Worm (Caenorhabditis elegans): ENCODE results near the gene fbxb-26.
"Not testable (repeated sequence)": the region's sequence is repeated elsewhere in the genome, so short reads cannot be mapped to it uniquely, and the experiment has no call there.

Gene fbxb-26

DNA sequence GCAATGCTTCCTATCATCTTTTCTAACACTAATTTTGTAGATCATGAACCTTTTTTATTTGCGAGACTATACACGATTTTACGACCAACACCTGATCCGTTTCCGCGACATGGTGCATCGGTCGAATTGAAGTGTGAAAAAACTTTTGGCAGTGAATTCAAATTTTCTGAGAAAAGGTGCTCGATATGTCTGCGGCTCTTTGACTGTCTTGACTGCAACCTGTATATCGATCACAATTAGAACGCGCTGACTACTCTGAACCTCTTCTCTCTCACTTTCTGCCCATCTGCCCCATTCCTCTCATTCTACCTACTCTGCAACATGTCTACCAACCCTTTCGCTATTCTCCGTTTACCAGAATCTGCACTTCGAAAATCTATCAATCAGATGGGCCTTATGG is at the start of gene fbxb-26:
Gene fbxb-26 (plus strand): TSS at position 301 of the 400 bp plus-strand sequence.
- TF ChIP-seq fos-1 (tag; optimal IDR thresholded peaks at IDR 0.05) (no peak), unc-130 (GFP tag; optimal IDR thresholded peaks at IDR 0.05) (no peak), dmd-8 (GFP tag; IDR thresholded peaks at IDR 0.05) (no peak), dpl-1 (GFP tag; optimal IDR thresholded peaks at IDR 0.05) (no peak), nhr-111 (GFP tag; optimal IDR thresholded peaks at IDR 0.05) (no peak), hlh-30 (tag; optimal IDR thresholded peaks at IDR 0.05; ENCODE audit: insufficient read depth) (no peak), mxl-2 (GFP tag; conservative IDR thresholded peaks at IDR 0.05) (no peak), dve-1 (tag; optimal IDR thresholded peaks at IDR 0.05; ENCODE audit: insufficient read depth) (no peak), lir-3 (tag; optimal IDR thresholded peaks at IDR 0.05) (no peak), zfp-2 (tag; optimal IDR thresholded peaks at IDR 0.05) (no peak), egl-27 (tag; optimal IDR thresholded peaks at IDR 0.05) (no peak), lin-1 (GFP tag; IDR thresholded peaks at IDR 0.05) (no peak), daf-16 (GFP tag; optimal IDR thresholded peaks at IDR 0.05) (no peak), daf-16 (tag; optimal IDR thresholded peaks at IDR 0.05) (no peak), Y5F2A.4 (GFP tag; optimal IDR thresholded peaks at IDR 0.05) (no peak), saeg-2 (GFP tag; IDR thresholded peaks at IDR 0.05) (no peak), aha-1 (tag) (no peak), rbr-2 (tag; optimal IDR thresholded peaks at IDR 0.05) (no peak)

DNA sequence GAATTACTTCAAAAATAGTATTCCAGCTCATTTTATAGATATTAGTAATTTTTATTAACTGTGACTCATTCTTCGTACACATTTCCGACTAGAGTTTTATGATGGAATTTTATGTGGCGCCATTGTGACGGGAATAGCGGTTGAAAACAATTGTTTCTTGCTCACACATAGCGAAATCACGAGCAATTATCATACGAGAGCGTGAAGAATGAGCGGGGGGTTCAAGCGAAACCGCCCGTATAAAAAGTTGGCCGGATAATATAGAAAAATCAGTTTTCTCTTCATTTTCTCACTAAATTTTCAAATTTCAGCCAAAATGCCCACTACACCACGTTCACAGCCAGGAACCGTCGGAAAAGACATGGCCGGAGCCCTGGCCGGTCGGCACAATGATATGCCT is 48.8 kb upstream of the fbxb-26 start, which contains the start of gene C08E3.1:
Gene C08E3.1 (plus strand): TSS at position 301 of the 400 bp plus-strand sequence.
- not testable (repeated sequence) for TF ChIP-seq F37D6.2 (tag; optimal IDR thresholded peaks at IDR 0.05); dpl-1 (GFP tag; optimal IDR thresholded peaks at IDR 0.05); F26F4.8 (GFP tag; conservative IDR thresholded peaks at IDR 0.05)

DNA sequence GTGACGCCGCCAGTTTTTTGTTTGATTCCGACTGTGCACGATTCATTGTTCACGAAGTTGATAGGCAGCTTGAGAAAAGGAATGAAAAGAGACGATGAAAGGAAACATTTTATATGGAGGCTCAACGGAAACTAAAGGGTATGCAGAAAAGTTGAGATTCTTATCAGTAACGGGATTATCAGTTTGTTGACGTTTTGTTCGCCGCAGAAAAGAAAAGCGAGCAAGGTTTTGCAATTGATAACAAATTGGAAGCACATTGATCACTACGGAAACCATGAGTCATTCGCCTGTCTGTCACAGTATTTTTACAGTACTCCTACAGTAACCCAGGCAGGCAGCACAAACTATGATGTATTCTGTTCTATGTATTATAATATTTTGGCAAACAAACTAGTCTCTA is 46.3 kb upstream of the fbxb-26 start:
- TF ChIP-seq aha-1 (tag) (peak; percentile 46), dmd-6 (GFP tag; IDR thresholded peaks at IDR 0.05) (peak; percentile 52; the same call in 1 of the 2 replicates), nhr-28 (tag; optimal IDR thresholded peaks at IDR 0.05) (peak; percentile 4), nhr-77 (tag; optimal IDR thresholded peaks at IDR 0.05) (no peak), fos-1 (tag; optimal IDR thresholded peaks at IDR 0.05) (no peak), mep-1 (tag; optimal IDR thresholded peaks at IDR 0.05) (no peak), ces-1 (GFP tag; optimal IDR thresholded peaks at IDR 0.05) (no peak)

DNA sequence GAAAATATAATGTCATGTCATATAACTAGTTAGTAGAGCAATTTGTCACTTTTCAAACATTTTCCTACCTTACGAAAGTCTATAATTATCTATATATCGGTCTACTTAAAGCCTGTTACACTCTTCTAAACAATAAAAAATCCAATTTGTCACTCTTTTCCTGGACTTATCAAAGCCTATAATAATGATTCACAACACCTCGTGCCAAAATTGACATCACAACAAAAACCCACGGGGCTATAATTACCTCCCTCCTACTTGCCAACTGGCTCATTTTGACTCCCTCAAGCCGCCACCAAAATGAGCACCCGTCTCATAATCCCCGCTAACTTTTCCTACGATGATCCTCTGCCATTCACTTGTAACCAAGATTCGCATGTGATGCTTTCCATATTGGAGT is 45.9 kb upstream of the fbxb-26 start, which contains the start of gene srg-20:
Gene srg-20 (plus strand): TSS at position 301 of the 400 bp plus-strand sequence.
- TF ChIP-seq daf-19 (GFP tag; conservative IDR thresholded peaks at IDR 0.05); spr-3 (GFP tag; optimal IDR thresholded peaks at IDR 0.05); nhr-48 (tag; optimal IDR thresholded peaks at IDR 0.05): not testable (repeated sequence)

DNA sequence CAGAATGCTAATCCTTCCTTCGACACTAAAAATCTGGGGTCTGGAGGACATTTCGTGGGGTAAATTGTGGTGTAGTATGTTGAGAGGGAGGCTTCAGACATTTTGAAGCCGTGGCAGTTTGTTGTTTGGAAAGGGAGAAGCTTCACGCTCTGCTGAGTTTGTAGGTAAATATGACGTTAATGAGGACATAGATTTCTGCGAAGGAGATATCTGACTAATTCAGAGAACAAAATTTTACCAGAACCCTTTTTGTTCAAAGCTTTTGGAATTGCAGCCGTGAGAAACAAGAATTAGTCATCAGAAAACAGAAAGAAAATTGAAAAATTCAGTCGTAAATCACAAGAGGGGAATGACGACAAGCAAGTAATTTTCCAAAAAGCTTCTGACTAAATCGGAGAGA is 41.8 kb upstream of the fbxb-26 start, which contains the start of gene srh-72:
Gene srh-72 (minus strand): TSS at position 101 of the 400 bp plus-strand sequence.
- no peak for TF ChIP-seq php-3 (GFP tag; IDR thresholded peaks at IDR 0.05)
- no peak for TF ChIP-seq nhr-6 (tag; optimal IDR thresholded peaks at IDR 0.05)
- no peak for TF ChIP-seq snpc-1.2 (GFP tag; IDR thresholded peaks at IDR 0.05)
- no peak for TF ChIP-seq T26A8.4 (GFP tag; IDR thresholded peaks at IDR 0.05)
- TF ChIP-seq ZK337.2 (GFP tag; IDR thresholded peaks at IDR 0.05) = no peak
- no peak for TF ChIP-seq daf-16 (GFP tag; optimal IDR thresholded peaks at IDR 0.05)
- no peak for TF ChIP-seq daf-16 (tag; optimal IDR thresholded peaks at IDR 0.05)
- TF ChIP-seq D1046.2 (GFP tag; IDR thresholded peaks at IDR 0.05) = no peak
- TF ChIP-seq Y48G9A.11 (GFP tag; IDR thresholded peaks at IDR 0.05) = no peak
- TF ChIP-seq egl-43 (GFP tag; IDR thresholded peaks at IDR 0.05) = no peak
- no peak for TF ChIP-seq nhr-11 (tag; optimal IDR thresholded peaks at IDR 0.05)
- no peak for TF ChIP-seq R02D3.7 (tag; optimal IDR thresholded peaks at IDR 0.05)
- no peak for TF ChIP-seq ama-1 (optimal IDR thresholded peaks at IDR 0.05)
- no peak for TF ChIP-seq lin-38 (GFP tag; IDR thresholded peaks at IDR 0.05)
- TF ChIP-seq nhr-42 (GFP tag; IDR thresholded peaks at IDR 0.05) = no peak
- TF ChIP-seq nhr-77 (tag; optimal IDR thresholded peaks at IDR 0.05) = no peak
- no peak for TF ChIP-seq lin-29 (GFP tag; IDR thresholded peaks at IDR 0.05)
- no peak for TF ChIP-seq unc-62 (GFP tag; optimal IDR thresholded peaks at IDR 0.05 in 1 of 2)
- no peak for TF ChIP-seq unc-62 (tag; optimal IDR thresholded peaks at IDR 0.05)
- no peak for TF ChIP-seq daf-12 (tag; optimal IDR thresholded peaks at IDR 0.05)
- no peak for TF ChIP-seq tag-97 (GFP tag; IDR thresholded peaks at IDR 0.05)
- TF ChIP-seq aly-2 (tag; optimal IDR thresholded peaks at IDR 0.05) = no peak
